Fruit fly (Drosophila melanogaster) whole organism, embryonic: Measurements from ENCODE around the gene CG6254.
A peak's percentile ranks its signal among the peaks of the same experiment; 100 is the strongest.

Source experiments
- Ada2b ChIP-seq: fragments of 200-800 bp; sonication (Bioruptor generic); IDR thresholded peaks from 2 replicates; pipeline ENCODE4 v1.3.6; 2022; ENCODE audit warnings: missing biosample characterization, missing genetic modification characterization
- Asciz ChIP-seq: fragments of 200-800 bp; sonication (Bioruptor generic); optimal IDR thresholded peaks from 2 replicates; lab custom pipeline; 2017; ENCODE audit warnings: missing biosample characterization, mild to moderate bottlenecking, missing genetic modification characterization, missing genetic modification reagents
- C15 ChIP-seq: fragments of 200-800 bp; sonication (Bioruptor generic); IDR thresholded peaks from 3 replicates; pipeline ENCODE4 v1.3.6; 2022; ENCODE audit warnings: missing biosample characterization, missing genetic modification characterization
- CG1024 ChIP-seq: fragments of 200-800 bp; sonication (Bioruptor generic); IDR thresholded peaks from 2 replicates; pipeline ENCODE4 v1.3.6; 2022; ENCODE audit warnings: missing biosample characterization, missing genetic modification characterization
- CG11085 ChIP-seq: fragments of 200-800 bp; sonication (Bioruptor generic); IDR thresholded peaks from 2 replicates; pipeline ENCODE4 v1.3.6; 2022; ENCODE audit warnings: missing biosample characterization, missing genetic modification characterization
- CG1233 ChIP-seq: fragments of 200-800 bp; sonication (Bioruptor generic); optimal IDR thresholded peaks from 4 replicates; lab custom pipeline; 2018; ENCODE audit warnings: missing biosample characterization, mild to moderate bottlenecking, missing genetic modification characterization
- CG14441 ChIP-seq: fragments of 200-800 bp; sonication (Bioruptor generic); IDR thresholded peaks from 2 replicates; pipeline ENCODE4 v1.3.6; 2022; ENCODE audit warnings: missing biosample characterization, missing genetic modification characterization
- CG15479 ChIP-seq: fragments of 200-800 bp; sonication (Bioruptor generic); optimal IDR thresholded peaks from 3 replicates; lab custom pipeline; 2019; ENCODE audit warnings: missing biosample characterization, mild to moderate bottlenecking, missing genetic modification characterization, moderate library complexity
- CG1602 ChIP-seq: fragments of 200-800 bp; sonication (Bioruptor generic); optimal IDR thresholded peaks from 3 replicates; lab custom pipeline; 2016; ENCODE audit warnings: missing biosample characterization, missing genetic modification characterization
- CG1647 ChIP-seq: fragments of 200-800 bp; sonication (Bioruptor generic); optimal IDR thresholded peaks from 3 replicates; lab custom pipeline; 2016; ENCODE audit warnings: missing biosample characterization, missing genetic modification characterization
- CG17361 ChIP-seq: fragments of 200-800 bp; sonication (Bioruptor generic); IDR thresholded peaks from 3 replicates; pipeline ENCODE4 v1.3.6; 2022; ENCODE audit warnings: missing biosample characterization, missing genetic modification characterization
- CG17802 ChIP-seq: fragments of 200-800 bp; sonication (Bioruptor generic); optimal IDR thresholded peaks from 2 replicates; lab custom pipeline; 2018; ENCODE audit warnings: missing biosample characterization, mild to moderate bottlenecking, missing genetic modification characterization, moderate library complexity
- CG17912 ChIP-seq: fragments of 200-800 bp; sonication (Bioruptor generic); optimal IDR thresholded peaks from 2 replicates; lab custom pipeline; 2018; ENCODE audit warnings: missing biosample characterization, mild to moderate bottlenecking, missing genetic modification characterization
- CG18764 ChIP-seq: fragments of 200-800 bp; sonication (Bioruptor generic); optimal IDR thresholded peaks from 3 replicates; lab custom pipeline; 2016; ENCODE audit warnings: missing biosample characterization, missing genetic modification characterization
- CG31365 ChIP-seq: fragments of 200-800 bp; sonication (Bioruptor generic); optimal IDR thresholded peaks from 2 replicates; lab custom pipeline; 2018; ENCODE audit warnings: missing biosample characterization, mild to moderate bottlenecking, missing genetic modification characterization
- CG31388 ChIP-seq: fragments of 200-800 bp; sonication (Bioruptor generic); optimal IDR thresholded peaks from 2 replicates; lab custom pipeline; 2016; ENCODE audit warnings: missing biosample characterization, missing genetic modification characterization
- CG33557 ChIP-seq: fragments of 200-800 bp; sonication (Bioruptor generic); optimal IDR thresholded peaks from 2 replicates; lab custom pipeline; 2019; ENCODE audit warnings: missing biosample characterization, mild to moderate bottlenecking, missing genetic modification characterization, moderate library complexity
- CG4360 ChIP-seq: fragments of 200-800 bp; sonication (Bioruptor generic); IDR thresholded peaks from 2 replicates; pipeline ENCODE4 v1.3.6; 2022; ENCODE audit warnings: missing biosample characterization, missing genetic modification characterization
- CG6272 ChIP-seq: fragments of 200-800 bp; sonication (Bioruptor generic); IDR thresholded peaks from 2 replicates; pipeline ENCODE4 v1.3.6; 2022; ENCODE audit warnings: missing biosample characterization, missing genetic modification characterization
- CG7271 ChIP-seq: fragments of 200-800 bp; sonication (Bioruptor generic); optimal IDR thresholded peaks from 2 replicates; lab custom pipeline; 2018; ENCODE audit warnings: missing biosample characterization, mild to moderate bottlenecking, missing genetic modification characterization, moderate library complexity
- CG7987 ChIP-seq: fragments of 200-800 bp; sonication (Bioruptor generic); optimal IDR thresholded peaks from 2 replicates; lab custom pipeline; 2018; ENCODE audit warnings: missing biosample characterization, mild to moderate bottlenecking, missing genetic modification characterization, moderate library complexity
- CkIIα-i1 ChIP-seq: fragments of 200-800 bp; sonication (Bioruptor generic); IDR thresholded peaks from 2 replicates; pipeline ENCODE4 v1.3.6; 2022; ENCODE audit warnings: missing biosample characterization, missing genetic modification characterization
- D ChIP-seq, 2 experiments: fragments of 200-800 bp in 1 of 2; fragments of >200 bp in 1 of 2; sonication (Bioruptor generic) in 1 of 2; optimal IDR thresholded peaks; 2 replicates in 1 of 2; 3 replicates in 1 of 2; lab custom pipeline; 2017; ENCODE audit warnings: mild to moderate bottlenecking in 1 of 2, missing biosample characterization in 1 of 2, missing genetic modification characterization in 1 of 2, missing genetic modification reagents in 1 of 2
- Fer1 ChIP-seq: fragments of 200-800 bp; sonication (Bioruptor generic); optimal IDR thresholded peaks from 2 replicates; lab custom pipeline; 2017; ENCODE audit warnings: missing biosample characterization, mild to moderate bottlenecking, missing genetic modification characterization
- Lim3 ChIP-seq: fragments of 200-800 bp; sonication (Bioruptor generic); IDR thresholded peaks from 2 replicates; pipeline ENCODE4 v1.3.6; 2022; ENCODE audit warnings: missing biosample characterization, missing genetic modification characterization
- Max ChIP-seq: fragments of 200-800 bp; sonication (Bioruptor generic); optimal IDR thresholded peaks from 2 replicates; lab custom pipeline; 2016; ENCODE audit warnings: missing biosample characterization, mild to moderate bottlenecking, missing genetic modification characterization
- Meics ChIP-seq: fragments of 200-800 bp; sonication (Bioruptor generic); optimal IDR thresholded peaks from 2 replicates; lab custom pipeline; 2017; ENCODE audit warnings: missing biosample characterization, mild to moderate bottlenecking, missing genetic modification characterization
- Nf-YA ChIP-seq: fragments of 200-800 bp; sonication (Bioruptor generic); IDR thresholded peaks from 2 replicates; pipeline ENCODE4 v1.3.6; 2022; ENCODE audit warnings: missing biosample characterization, missing genetic modification characterization
- NfI ChIP-seq: fragments of 200-800 bp; sonication (Bioruptor generic); optimal IDR thresholded peaks from 3 replicates; lab custom pipeline; 2018; ENCODE audit warnings: missing biosample characterization, mild to moderate bottlenecking, missing genetic modification characterization, moderate library complexity
- Oli ChIP-seq: fragments of 200-800 bp; sonication (Bioruptor generic); optimal IDR thresholded peaks from 2 replicates; lab custom pipeline; 2018; ENCODE audit warnings: missing biosample characterization, mild to moderate bottlenecking, missing genetic modification characterization, moderate library complexity
- Rfx ChIP-seq: fragments of 200-800 bp; sonication (Bioruptor generic); IDR thresholded peaks from 2 replicates; pipeline ENCODE4 v1.3.6; 2022; ENCODE audit warnings: missing biosample characterization, missing genetic modification characterization
- Sin3A ChIP-seq: fragments of >200 bp; optimal IDR thresholded peaks from 2 replicates; lab custom pipeline; 2018
- Six4 ChIP-seq: fragments of 200-800 bp; sonication (Bioruptor generic); optimal IDR thresholded peaks from 2 replicates; lab custom pipeline; 2016; ENCODE audit warnings: missing biosample characterization, missing genetic modification characterization
- Sox100B ChIP-seq: fragments of 200-800 bp; sonication (Bioruptor generic); optimal IDR thresholded peaks from 3 replicates; lab custom pipeline; 2018; ENCODE audit warnings: missing biosample characterization, mild to moderate bottlenecking, missing genetic modification characterization
- Sry-δ ChIP-seq: fragments of 200-800 bp; sonication (Bioruptor generic); optimal IDR thresholded peaks from 2 replicates; lab custom pipeline; 2016; ENCODE audit warnings: missing biosample characterization, missing genetic modification characterization
- bbx ChIP-seq: fragments of 200-800 bp; sonication (Bioruptor generic); IDR thresholded peaks from 2 replicates; pipeline ENCODE4 v1.3.6; 2022; ENCODE audit warnings: missing biosample characterization, missing genetic modification characterization; ENCODE audit not compliant: partially characterized antibody
- crc ChIP-seq: fragments of 200-800 bp; sonication (Bioruptor generic); optimal IDR thresholded peaks from 2 replicates; lab custom pipeline; 2016; ENCODE audit warnings: missing biosample characterization, missing genetic modification characterization
- croc ChIP-seq: fragments of 200-800 bp; sonication (Bioruptor generic); conservative IDR thresholded peaks from 3 replicates; pipeline ENCODE4 v1.3.6; 2022; ENCODE audit warnings: missing biosample characterization, missing genetic modification characterization
- dimm ChIP-seq: fragments of 200-800 bp; sonication (Bioruptor generic); IDR thresholded peaks from 2 replicates; pipeline ENCODE4 v1.3.6; 2022; ENCODE audit warnings: missing biosample characterization, missing genetic modification characterization
- dm ChIP-seq: fragments of 200-800 bp; sonication (Bioruptor generic); optimal IDR thresholded peaks from 3 replicates; lab custom pipeline; 2016; ENCODE audit warnings: missing biosample characterization, missing genetic modification characterization
- ewg ChIP-seq: fragments of 200-800 bp; sonication (Bioruptor generic); optimal IDR thresholded peaks from 3 replicates; lab custom pipeline; 2017; ENCODE audit warnings: mild to moderate bottlenecking, missing biosample characterization, missing genetic modification reagents, missing genetic modification characterization
- fru ChIP-seq: fragments of >200 bp; optimal IDR thresholded peaks from 2 replicates; lab custom pipeline; 2017
- ftz-f1 ChIP-seq: fragments of 200-800 bp; sonication (Bioruptor generic); optimal IDR thresholded peaks from 2 replicates; lab custom pipeline; 2016; ENCODE audit warnings: missing biosample characterization, missing genetic modification characterization
- gro ChIP-seq: fragments of 200-800 bp; sonication (Bioruptor generic); optimal IDR thresholded peaks from 2 replicates; lab custom pipeline; 2016; ENCODE audit warnings: missing biosample characterization, missing genetic modification characterization
- ind ChIP-seq: fragments of 200-800 bp; sonication (Bioruptor generic); optimal IDR thresholded peaks from 3 replicates; lab custom pipeline; 2016; ENCODE audit warnings: missing biosample characterization, missing genetic modification characterization
- luna ChIP-seq: fragments of 200-800 bp; sonication (Bioruptor generic); optimal IDR thresholded peaks from 2 replicates; lab custom pipeline; 2016; ENCODE audit warnings: missing biosample characterization, missing genetic modification characterization
- nerfin-1 ChIP-seq: fragments of 200-800 bp; sonication (Bioruptor generic); optimal IDR thresholded peaks from 3 replicates; lab custom pipeline; 2019; ENCODE audit warnings: missing biosample characterization, mild to moderate bottlenecking, missing genetic modification characterization, moderate library complexity
- odd ChIP-seq: fragments of 200-800 bp; sonication (Bioruptor generic); optimal IDR thresholded peaks from 2 replicates; lab custom pipeline; 2017; ENCODE audit warnings: missing biosample characterization, mild to moderate bottlenecking, missing genetic modification characterization
- ro ChIP-seq: fragments of 200-800 bp; sonication (Bioruptor generic); IDR thresholded peaks from 2 replicates; pipeline ENCODE4 v1.3.6; 2022; ENCODE audit warnings: missing biosample characterization, missing genetic modification characterization
- salm ChIP-seq: fragments of 200-800 bp; sonication (Bioruptor generic); optimal IDR thresholded peaks from 2 replicates; lab custom pipeline; 2018; ENCODE audit warnings: missing biosample characterization, mild to moderate bottlenecking, missing genetic modification characterization
- zen2 ChIP-seq: fragments of 200-800 bp; sonication (Bioruptor generic); IDR thresholded peaks from 3 replicates; pipeline ENCODE4 v1.3.6; 2022; ENCODE audit warnings: missing biosample characterization, missing genetic modification characterization; ENCODE audit not compliant: partially characterized antibody

The CG6254 gene

DNA sequence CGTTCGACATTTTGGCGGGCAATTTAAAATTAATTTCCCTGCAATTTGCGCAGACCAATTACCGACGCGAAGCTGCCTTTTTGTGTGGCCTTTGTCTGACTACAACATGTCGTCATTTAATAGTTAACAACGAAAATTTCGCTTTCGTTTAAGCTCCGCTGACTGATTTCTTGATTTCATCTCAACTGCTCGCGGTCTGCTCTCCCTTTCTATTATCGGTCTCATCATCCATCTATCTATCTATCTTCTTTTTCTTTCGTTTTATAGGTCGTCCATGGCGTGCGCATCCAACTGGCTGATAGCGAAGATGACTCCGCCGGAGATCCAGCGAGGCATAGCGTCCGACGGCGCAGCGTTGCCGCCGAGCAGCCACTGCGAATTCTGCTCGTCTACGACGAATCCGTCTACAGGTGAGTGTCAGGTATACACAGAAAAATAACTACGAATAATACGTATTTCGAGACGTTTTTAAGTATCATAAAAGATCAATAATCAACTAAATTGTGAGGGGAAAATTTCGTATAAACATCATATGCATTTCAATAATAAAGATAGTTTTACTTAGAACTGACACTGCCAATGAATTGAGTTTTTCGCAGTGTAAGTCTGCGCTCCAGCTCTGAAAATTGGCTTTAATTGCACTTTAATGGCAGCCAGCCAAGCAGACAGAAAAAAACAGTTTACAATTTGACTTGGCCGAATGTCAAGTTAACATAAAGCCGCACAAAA lies 7.0 kb downstream of the CG6254 start (continued):
- TF ChIP-seq CG1024 (no peak), CG1233 (GFP tag; lab: Kevin White, UChicago) (no peak), Six4 (no peak), NfI (GFP tag; lab: Kevin White, UChicago) (no peak), Meics (GFP tag; lab: Kevin White, UChicago) (no peak), nerfin-1 (tag; lab: Kevin White, UChicago) (no peak), Sin3A (lab: Kevin White, UChicago) (no peak), Ada2b (GFP tag; lab: Robert Waterston, UW) (peak; percentile 34; the same call in 1 of the 2 replicates), Lim3 (GFP tag; lab: Robert Waterston, UW) (no peak), ind (no peak), CG17361 (GFP tag; lab: Robert Waterston, UW) (no peak), bbx (GFP tag; lab: Robert Waterston, UW) (no peak), Oli (peak; percentile 58), CG31365 (tag; lab: Kevin White, UChicago) (no peak), Fer1 (GFP tag; lab: Kevin White, UChicago) (peak; percentile 33), luna (GFP tag; lab: Kevin White, UChicago) (no peak), CG15479 (GFP tag; lab: Kevin White, UChicago) (no peak), Sry-δ (GFP tag; lab: Kevin White, UChicago) (no peak), croc (no peak), CG11085 (no peak), Max (no peak), CG18764 (GFP tag; lab: Kevin White, UChicago) (no peak), fru (lab: Kevin White, UChicago) (no peak), D (optimal IDR thresholded peaks at IDR 0.05; lab: Kevin White, UChicago) (no peak), D (GFP tag; optimal IDR thresholded peaks at IDR 0.05; lab: Kevin White, UChicago) (no peak), zen2 (GFP tag; lab: Robert Waterston, UW) (no peak), Sox100B (peak; percentile 1), CG14441 (GFP tag; lab: Robert Waterston, UW) (peak; percentile 69), C15 (no peak), salm (tag; lab: Kevin White, UChicago) (no peak), Asciz (GFP tag; lab: Kevin White, UChicago) (peak; percentile 9), odd (no peak), CG7271 (tag; lab: Kevin White, UChicago) (no peak), CG33557 (GFP tag; lab: Kevin White, UChicago) (no peak), CkIIα-i1 (GFP tag; lab: Robert Waterston, UW) (no peak), dimm (GFP tag; lab: Robert Waterston, UW) (0 out of 2 replicates have a peak, but pooled peaks have one; percentile 9), gro (no peak), CG6272 (no peak), ro (GFP tag; lab: Robert Waterston, UW) (no peak), dm (GFP tag; lab: Kevin White, UChicago) (no peak), CG17802 (no peak), ftz-f1 (GFP tag; lab: Kevin White, UChicago) (no peak), CG17912 (GFP tag; lab: Kevin White, UChicago) (no peak), crc (GFP tag; lab: Kevin White, UChicago) (no peak), CG7987 (GFP tag; lab: Kevin White, UChicago) (no peak), CG1647 (GFP tag; lab: Kevin White, UChicago) (no peak), ewg (no peak), CG4360 (GFP tag; lab: Robert Waterston, UW) (no peak), CG1602 (GFP tag; lab: Kevin White, UChicago) (no peak), CG31388 (GFP tag; lab: Kevin White, UChicago) (no peak), Nf-YA (GFP tag; lab: Robert Waterston, UW) (no peak), Rfx (GFP tag; lab: Robert Waterston, UW) (0 out of 2 replicates have a peak, but pooled peaks have one; percentile 19)
